Fruit fly (Drosophila melanogaster) whole organism, embryonic: ENCODE data around the gene ppk23.

Experiments
- Abd-B ChIP-seq: fragments of 200-800 bp; sonication (Bioruptor generic); optimal IDR thresholded peaks from 2 replicates; lab custom pipeline; 2018; ENCODE audit warnings: missing biosample characterization, mild to moderate bottlenecking, missing genetic modification characterization, moderate library complexity
- Ada2b ChIP-seq: fragments of 200-800 bp; sonication (Bioruptor generic); IDR thresholded peaks from 2 replicates; pipeline ENCODE4 v1.3.6; 2022; ENCODE audit warnings: missing biosample characterization, missing genetic modification characterization
- Bteb2 ChIP-seq: fragments of 200-800 bp; sonication (Bioruptor generic); optimal IDR thresholded peaks from 2 replicates; lab custom pipeline; 2016; ENCODE audit warnings: missing biosample characterization, missing genetic modification characterization
- CG10366 ChIP-seq: fragments of 200-800 bp; sonication (Bioruptor generic); IDR thresholded peaks from 2 replicates; pipeline ENCODE4 v1.3.6; 2022; ENCODE audit warnings: missing biosample characterization, missing genetic modification characterization
- CG10959 ChIP-seq: fragments of 200-800 bp; sonication (Bioruptor generic); IDR thresholded peaks from 2 replicates; pipeline ENCODE4 v1.3.6; 2022; ENCODE audit warnings: missing biosample characterization, missing genetic modification characterization
- CG12236 ChIP-seq: fragments of 200-800 bp; sonication (Bioruptor generic); optimal IDR thresholded peaks from 2 replicates; lab custom pipeline; 2016; ENCODE audit warnings: missing biosample characterization, missing genetic modification characterization
- CG13424 ChIP-seq: fragments of 200-800 bp; sonication (Bioruptor generic); optimal IDR thresholded peaks from 2 replicates; lab custom pipeline; 2019; ENCODE audit warnings: missing biosample characterization, mild to moderate bottlenecking, missing genetic modification characterization, moderate library complexity
- CG14860 ChIP-seq: fragments of 200-800 bp; sonication (Bioruptor generic); IDR thresholded peaks from 3 replicates; pipeline ENCODE4 v1.3.6; 2022; ENCODE audit warnings: missing biosample characterization, missing genetic modification characterization; ENCODE audit not compliant: partially characterized antibody
- CG16813 ChIP-seq: fragments of 200-800 bp; sonication (Bioruptor generic); IDR thresholded peaks from 3 replicates; pipeline ENCODE4 v1.3.6; 2022; ENCODE audit warnings: missing biosample characterization, missing genetic modification characterization; ENCODE audit not compliant: partially characterized antibody
- CG2116 ChIP-seq: fragments of 200-800 bp; sonication (Bioruptor generic); optimal IDR thresholded peaks from 3 replicates; lab custom pipeline; 2018; ENCODE audit warnings: missing biosample characterization, mild to moderate bottlenecking, missing genetic modification characterization
- CG30020 ChIP-seq: fragments of 200-800 bp; optimal IDR thresholded peaks from 2 replicates; lab custom pipeline; 2019; ENCODE audit warnings: missing biosample characterization, mild to moderate bottlenecking, missing genetic modification characterization, moderate library complexity
- CG34422 ChIP-seq: fragments of 200-800 bp; sonication (Bioruptor generic); IDR thresholded peaks from 3 replicates; pipeline ENCODE4 v1.3.6; 2022; ENCODE audit warnings: missing biosample characterization, missing genetic modification characterization
- CG3847 ChIP-seq: fragments of 200-800 bp; sonication (Bioruptor generic); IDR thresholded peaks from 2 replicates; pipeline ENCODE4 v1.3.6; 2022; ENCODE audit warnings: missing biosample characterization, missing genetic modification characterization
- CG4360 ChIP-seq: fragments of 200-800 bp; sonication (Bioruptor generic); IDR thresholded peaks from 2 replicates; pipeline ENCODE4 v1.3.6; 2022; ENCODE audit warnings: missing biosample characterization, missing genetic modification characterization
- CG4404 ChIP-seq: fragments of 200-800 bp; sonication (Bioruptor generic); IDR thresholded peaks from 2 replicates; pipeline ENCODE4 v1.3.6; 2022; ENCODE audit warnings: missing biosample characterization, missing genetic modification characterization
- CG4617 ChIP-seq: fragments of 200-800 bp; sonication (Bioruptor generic); optimal IDR thresholded peaks from 3 replicates; lab custom pipeline; 2016; ENCODE audit warnings: missing biosample characterization, missing genetic modification characterization, borderline replicate concordance
- CG4707 ChIP-seq: fragments of 200-800 bp; sonication (Bioruptor generic); optimal IDR thresholded peaks from 2 replicates; lab custom pipeline; 2018; ENCODE audit warnings: missing biosample characterization, mild to moderate bottlenecking, missing genetic modification characterization, moderate library complexity
- CG6683 ChIP-seq: fragments of 200-800 bp; sonication (Bioruptor generic); optimal IDR thresholded peaks from 2 replicates; lab custom pipeline; 2017; ENCODE audit warnings: missing biosample characterization, mild to moderate bottlenecking, missing genetic modification characterization, missing genetic modification reagents
- CG8281 ChIP-seq: fragments of 200-800 bp; sonication (Bioruptor generic); optimal IDR thresholded peaks from 2 replicates; lab custom pipeline; 2018; ENCODE audit warnings: missing biosample characterization, mild to moderate bottlenecking, missing genetic modification characterization, moderate library complexity
- CG8765 ChIP-seq: fragments of 200-800 bp; sonication (Bioruptor generic); IDR thresholded peaks from 2 replicates; pipeline ENCODE4 v1.3.6; 2022; ENCODE audit warnings: missing biosample characterization, missing genetic modification characterization
- CG9727 ChIP-seq: fragments of 200-800 bp; sonication (Bioruptor generic); optimal IDR thresholded peaks from 3 replicates; lab custom pipeline; 2017; ENCODE audit warnings: missing biosample characterization, mild to moderate bottlenecking, missing genetic modification characterization
- CG9797 ChIP-seq: fragments of 200-800 bp; sonication (Bioruptor generic); optimal IDR thresholded peaks from 3 replicates; lab custom pipeline; 2018; ENCODE audit warnings: missing biosample characterization, mild to moderate bottlenecking, missing genetic modification characterization
- CrebB ChIP-seq: fragments of 200-800 bp; sonication (Bioruptor generic); optimal IDR thresholded peaks from 3 replicates; lab custom pipeline; 2018; ENCODE audit warnings: missing biosample characterization, mild to moderate bottlenecking, missing genetic modification characterization
- Dfd ChIP-seq, 2 experiments: fragments of >200 bp; optimal IDR thresholded peaks; 2 replicates each; lab custom pipeline; 2017; ENCODE audit warnings: missing biosample characterization in 2 of 2, missing genetic modification characterization in 2 of 2
- Drgx ChIP-seq: fragments of 200-800 bp; sonication (Bioruptor generic); IDR thresholded peaks from 2 replicates; pipeline ENCODE4 v1.3.6; 2022; ENCODE audit warnings: missing biosample characterization, missing genetic modification characterization
- ERR ChIP-seq: fragments of 200-800 bp; sonication (Bioruptor generic); optimal IDR thresholded peaks from 2 replicates; lab custom pipeline; 2016; ENCODE audit warnings: missing biosample characterization, missing genetic modification characterization
- Elba2 ChIP-seq: fragments of 200-800 bp; sonication (Bioruptor generic); optimal IDR thresholded peaks from 3 replicates; lab custom pipeline; 2016; ENCODE audit warnings: missing biosample characterization, missing genetic modification characterization
- Hey ChIP-seq: fragments of 200-800 bp; sonication (Bioruptor generic); optimal IDR thresholded peaks from 3 replicates; lab custom pipeline; 2018; ENCODE audit warnings: missing biosample characterization, mild to moderate bottlenecking, missing genetic modification characterization
- Mes4 ChIP-seq: fragments of 200-800 bp; sonication (Bioruptor generic); optimal IDR thresholded peaks from 2 replicates; lab custom pipeline; 2016; ENCODE audit warnings: missing biosample characterization, missing genetic modification characterization
- Scr ChIP-seq: fragments of 200-800 bp; sonication (Bioruptor generic); IDR thresholded peaks from 2 replicates; pipeline ENCODE4 v1.3.6; 2022; ENCODE audit warnings: missing biosample characterization, missing genetic modification characterization; ENCODE audit not compliant: partially characterized antibody
- Sin3A ChIP-seq: fragments of >200 bp; optimal IDR thresholded peaks from 2 replicates; lab custom pipeline; 2018
- Sry-β ChIP-seq: fragments of 200-800 bp; sonication (Bioruptor generic); optimal IDR thresholded peaks from 2 replicates; lab custom pipeline; 2018; ENCODE audit warnings: missing biosample characterization, mild to moderate bottlenecking, missing genetic modification characterization, moderate library complexity
- aop ChIP-seq: fragments of 200-800 bp; sonication (Bioruptor generic); IDR thresholded peaks from 2 replicates; pipeline ENCODE4 v1.3.6; 2022; ENCODE audit warnings: missing biosample characterization, missing genetic modification characterization
- az2 ChIP-seq: fragments of 200-800 bp; sonication (Bioruptor generic); optimal IDR thresholded peaks from 3 replicates; lab custom pipeline; 2016; ENCODE audit warnings: missing biosample characterization, missing genetic modification characterization
- br ChIP-seq: fragments of >200 bp; optimal IDR thresholded peaks from 2 replicates; lab custom pipeline; 2017
- ci ChIP-seq: fragments of 200-800 bp; sonication (Bioruptor generic); IDR thresholded peaks from 3 replicates; pipeline ENCODE4 v1.3.6; 2022; ENCODE audit warnings: missing biosample characterization, missing genetic modification characterization
- crp ChIP-seq, 2 experiments: fragments of 200-800 bp; sonication (Bioruptor generic); optimal IDR thresholded peaks; 2 replicates in 1 of 2; 3 replicates in 1 of 2; lab custom pipeline; 2017; ENCODE audit warnings: missing biosample characterization in 2 of 2, missing genetic modification characterization in 2 of 2, mild to moderate bottlenecking in 1 of 2, moderate library complexity in 1 of 2
- dati ChIP-seq: fragments of 200-800 bp; sonication (Bioruptor generic); IDR thresholded peaks from 2 replicates; pipeline ENCODE4 v1.3.6; 2022; ENCODE audit warnings: missing biosample characterization, missing genetic modification characterization
- emc ChIP-seq: fragments of 200-800 bp; sonication (Bioruptor generic); optimal IDR thresholded peaks from 2 replicates; lab custom pipeline; 2016; ENCODE audit warnings: missing biosample characterization, missing genetic modification characterization
- eve ChIP-seq, 2 experiments: fragments of >200 bp; optimal IDR thresholded peaks; 2 replicates each; lab custom pipeline; 2017; ENCODE audit warnings: missing biosample characterization in 2 of 2, missing genetic modification characterization in 2 of 2
- fd64A ChIP-seq: fragments of 200-800 bp; sonication (Bioruptor generic); optimal IDR thresholded peaks from 3 replicates; lab custom pipeline; 2018; ENCODE audit warnings: missing biosample characterization, mild to moderate bottlenecking, missing genetic modification characterization
- ind ChIP-seq: fragments of 200-800 bp; sonication (Bioruptor generic); optimal IDR thresholded peaks from 3 replicates; lab custom pipeline; 2016; ENCODE audit warnings: missing biosample characterization, missing genetic modification characterization
- lmd ChIP-seq: fragments of 200-800 bp; sonication (Bioruptor generic); IDR thresholded peaks from 2 replicates; pipeline ENCODE4 v1.3.6; 2022; ENCODE audit warnings: missing biosample characterization, missing genetic modification characterization
- otp ChIP-seq: fragments of 200-800 bp; sonication (Bioruptor generic); IDR thresholded peaks from 3 replicates; pipeline ENCODE4, ENCODE4 v1.3.6; 2022; ENCODE audit warnings: missing biosample characterization, missing genetic modification characterization
- ro ChIP-seq: fragments of 200-800 bp; sonication (Bioruptor generic); IDR thresholded peaks from 2 replicates; pipeline ENCODE4 v1.3.6; 2022; ENCODE audit warnings: missing biosample characterization, missing genetic modification characterization
- scrt ChIP-seq: fragments of 200-800 bp; sonication (Bioruptor generic); optimal IDR thresholded peaks from 2 replicates; lab custom pipeline; 2018; ENCODE audit warnings: missing biosample characterization, mild to moderate bottlenecking, missing genetic modification characterization, moderate library complexity
- sens-2 ChIP-seq: fragments of 200-800 bp; sonication (Bioruptor generic); IDR thresholded peaks from 2 replicates; pipeline ENCODE4 v1.3.6; 2022; ENCODE audit warnings: missing biosample characterization, missing genetic modification characterization
- sna ChIP-seq: fragments of 200-800 bp; sonication (Bioruptor generic); IDR thresholded peaks from 2 replicates; pipeline ENCODE4 v1.3.6; 2022; ENCODE audit warnings: missing biosample characterization, missing genetic modification characterization; ENCODE audit not compliant: partially characterized antibody
- tgo ChIP-seq: fragments of 200-800 bp; sonication (Bioruptor generic); IDR thresholded peaks from 3 replicates; pipeline ENCODE4 v1.3.6; 2022; ENCODE audit warnings: missing biosample characterization, missing genetic modification characterization
- tin ChIP-seq: fragments of 200-800 bp; sonication (Bioruptor generic); optimal IDR thresholded peaks from 3 replicates; lab custom pipeline; 2016; ENCODE audit warnings: missing biosample characterization, missing genetic modification characterization
- tna ChIP-seq: fragments of 200-800 bp; sonication (Bioruptor generic); IDR thresholded peaks from 2 replicates; pipeline ENCODE4 v1.3.6; 2022; ENCODE audit warnings: missing biosample characterization, missing genetic modification characterization; ENCODE audit not compliant: partially characterized antibody
- zf30C ChIP-seq: fragments of 200-800 bp; sonication (Bioruptor generic); optimal IDR thresholded peaks from 3 replicates; lab custom pipeline; 2018; ENCODE audit warnings: missing biosample characterization, mild to moderate bottlenecking, missing genetic modification characterization

Gene ppk23

dm6 chrX:17599330-17599729 is 30.3 kb upstream of the ppk23 start, which contains the start of gene X11L (continued):
- TF ChIP-seq Elba2 (GFP tag; lab: Kevin White, UChicago) (peak; percentile 24), Ada2b (GFP tag; lab: Robert Waterston, UW) (peak; percentile 28; the same call in 1 of the 2 replicates), Scr (GFP tag; lab: Robert Waterston, UW) (peak; percentile 89), Hey (tag; lab: Kevin White, UChicago) (no peak), CrebB (tag; lab: Kevin White, UChicago) (peak; percentile 44), br (lab: Kevin White, UChicago) (no peak), az2 (GFP tag; lab: Kevin White, UChicago) (peak; percentile 72), Drgx (GFP tag; lab: Robert Waterston, UW) (peak; percentile 56; the same call in 1 of the 2 replicates), CG14860 (GFP tag; lab: Robert Waterston, UW) (peak; percentile 84), Sry-β (GFP tag; lab: Kevin White, UChicago) (no peak), dati (GFP tag; lab: Robert Waterston, UW) (no peak), CG4404 (GFP tag; lab: Robert Waterston, UW) (peak; percentile 41; the same call in 1 of the 2 replicates), CG30020 (tag; lab: Kevin White, UChicago) (peak; percentile 25), otp (GFP tag; lab: Robert Waterston, UW) (no peak), CG4707 (GFP tag; lab: Kevin White, UChicago) (no peak), sna (peak; percentile 83), CG8765 (peak; percentile 61), ind (GFP tag; lab: Kevin White, UChicago) (peak; percentile 77), lmd (GFP tag; lab: Robert Waterston, UW) (peak; percentile 39; the same call in 1 of the 2 replicates), scrt (GFP tag; lab: Kevin White, UChicago) (no peak), CG4617 (GFP tag; lab: Kevin White, UChicago) (peak; percentile 71), Mes4 (peak; percentile 57), sens-2 (GFP tag; lab: Robert Waterston, UW) (no peak), Abd-B (GFP tag; lab: Kevin White, UChicago) (no peak), tin (GFP tag; lab: Kevin White, UChicago) (peak; percentile 75), CG10366 (GFP tag; lab: Robert Waterston, UW) (peak; percentile 63), CG2116 (GFP tag; lab: Kevin White, UChicago) (peak; percentile 84), CG16813 (GFP tag; lab: Robert Waterston, UW) (peak; percentile 91), CG12236 (GFP tag; lab: Kevin White, UChicago) (peak; percentile 37), emc (GFP tag; lab: Kevin White, UChicago) (peak; percentile 52), CG34422 (GFP tag; lab: Robert Waterston, UW) (peak; percentile 62; the same call in 1 of the 3 replicates), Sin3A (peak; percentile 65), tgo (GFP tag; lab: Robert Waterston, UW) (peak; percentile 58), CG4360 (GFP tag; lab: Robert Waterston, UW) (no peak), ro (no peak), CG3847 (GFP tag; lab: Robert Waterston, UW) (peak; percentile 76), Bteb2 (peak; percentile 55), eve (GFP tag; optimal IDR thresholded peaks at IDR 0.05; lab: Kevin White, UChicago) (no peak), CG6683 (GFP tag; lab: Kevin White, UChicago) (peak; percentile 11), aop (GFP tag; lab: Robert Waterston, UW) (0 out of 2 replicates have a peak, but pooled peaks have one; percentile 40), tna (peak; percentile 87), ERR (GFP tag; lab: Kevin White, UChicago) (peak; percentile 72), crp (GFP tag; optimal IDR thresholded peaks at IDR 0.05; lab: Kevin White, UChicago) (peak in 1 of 2 experiments; percentile 34), CG10959 (GFP tag; lab: Robert Waterston, UW) (0 out of 2 replicates have a peak, but pooled peaks have one; percentile 27), fd64A (GFP tag; lab: Kevin White, UChicago) (no peak), Dfd (GFP tag; optimal IDR thresholded peaks at IDR 0.05; lab: Kevin White, UChicago) (no peak), CG9797 (peak; percentile 13), ci (GFP tag; lab: Robert Waterston, UW) (peak; percentile 83), CG8281 (no peak), CG13424 (tag; lab: Kevin White, UChicago) (peak; percentile 34), zf30C (GFP tag; lab: Kevin White, UChicago) (no peak), CG9727 (GFP tag; lab: Kevin White, UChicago) (peak; percentile 59)
